Fruit fly (Drosophila melanogaster) whole organism, embryonic: ENCODE data around the gene a10.

Experiments used
- Antp ChIP-seq: fragments of 200-800 bp; sonication (Bioruptor generic); optimal IDR thresholded peaks from 3 replicates; lab custom pipeline; 2016; ENCODE audit warnings: missing biosample characterization, missing genetic modification characterization
- Awh ChIP-seq: fragments of 200-800 bp; sonication (Bioruptor generic); IDR thresholded peaks from 2 replicates; pipeline ENCODE4, ENCODE4 v1.3.6; 2022; ENCODE audit warnings: missing biosample characterization, missing genetic modification characterization
- CG10209 ChIP-seq: fragments of 200-800 bp; sonication (Bioruptor generic); optimal IDR thresholded peaks from 3 replicates; lab custom pipeline; 2017; ENCODE audit warnings: missing biosample characterization, mild to moderate bottlenecking, missing genetic modification characterization, missing genetic modification reagents
- CG14441 ChIP-seq: fragments of 200-800 bp; sonication (Bioruptor generic); IDR thresholded peaks from 2 replicates; pipeline ENCODE4 v1.3.6; 2022; ENCODE audit warnings: missing biosample characterization, missing genetic modification characterization
- CG15479 ChIP-seq: fragments of 200-800 bp; sonication (Bioruptor generic); optimal IDR thresholded peaks from 3 replicates; lab custom pipeline; 2019; ENCODE audit warnings: missing biosample characterization, mild to moderate bottlenecking, missing genetic modification characterization, moderate library complexity
- CG1603 ChIP-seq: fragments of 200-800 bp; sonication (Bioruptor generic); optimal IDR thresholded peaks from 2 replicates; lab custom pipeline; 2019; ENCODE audit warnings: missing biosample characterization, mild to moderate bottlenecking, missing genetic modification characterization, moderate library complexity
- CG16779 ChIP-seq: fragments of 200-800 bp; sonication (Bioruptor generic); IDR thresholded peaks from 2 replicates; pipeline ENCODE4 v1.3.6; 2022; ENCODE audit warnings: missing biosample characterization, missing genetic modification characterization
- CG2129 ChIP-seq: fragments of 200-800 bp; sonication (Bioruptor generic); IDR thresholded peaks from 2 replicates; pipeline ENCODE4 v1.3.6; 2022; ENCODE audit warnings: missing biosample characterization, missing genetic modification characterization; ENCODE audit not compliant: partially characterized antibody
- CG2875 ChIP-seq: fragments of 200-800 bp; sonication (Bioruptor generic); optimal IDR thresholded peaks from 2 replicates; lab custom pipeline; 2017; ENCODE audit warnings: missing biosample characterization, mild to moderate bottlenecking, missing genetic modification characterization, missing genetic modification reagents
- CG30403 ChIP-seq: fragments of 200-800 bp; sonication (Bioruptor generic); optimal IDR thresholded peaks from 3 replicates; lab custom pipeline; 2016; ENCODE audit warnings: missing biosample characterization, missing genetic modification characterization
- CG31388 ChIP-seq: fragments of 200-800 bp; sonication (Bioruptor generic); optimal IDR thresholded peaks from 2 replicates; lab custom pipeline; 2016; ENCODE audit warnings: missing biosample characterization, missing genetic modification characterization
- CG3407 ChIP-seq: fragments of 200-800 bp; sonication (Bioruptor generic); optimal IDR thresholded peaks from 2 replicates; lab custom pipeline; 2018; ENCODE audit warnings: missing biosample characterization, mild to moderate bottlenecking, missing genetic modification characterization
- CG3838 ChIP-seq: fragments of 200-800 bp; sonication (Bioruptor generic); optimal IDR thresholded peaks from 3 replicates; lab custom pipeline; 2016; ENCODE audit warnings: missing biosample characterization, missing genetic modification characterization
- CG4282 ChIP-seq: fragments of 200-800 bp; sonication (Bioruptor generic); optimal IDR thresholded peaks from 2 replicates; lab custom pipeline; 2016; ENCODE audit warnings: missing biosample characterization, missing genetic modification characterization
- CG4360 ChIP-seq: fragments of 200-800 bp; sonication (Bioruptor generic); IDR thresholded peaks from 2 replicates; pipeline ENCODE4 v1.3.6; 2022; ENCODE audit warnings: missing biosample characterization, missing genetic modification characterization
- CG7745 ChIP-seq: fragments of 200-800 bp; sonication (Bioruptor generic); optimal IDR thresholded peaks from 2 replicates; lab custom pipeline; 2018; ENCODE audit warnings: missing biosample characterization, mild to moderate bottlenecking, missing genetic modification characterization, moderate library complexity
- CG9876 ChIP-seq: fragments of 200-800 bp; sonication (Bioruptor generic); optimal IDR thresholded peaks from 2 replicates; lab custom pipeline; 2016; ENCODE audit warnings: missing biosample characterization, missing genetic modification characterization
- CHES-1-like ChIP-seq: fragments of 200-800 bp; sonication (Bioruptor generic); optimal IDR thresholded peaks from 2 replicates; lab custom pipeline; 2016; ENCODE audit warnings: missing biosample characterization, missing genetic modification characterization
- CTCF ChIP-seq: fragments of 200-800 bp; sonication (Bioruptor generic); optimal IDR thresholded peaks from 2 replicates; lab custom pipeline; 2017; ENCODE audit warnings: missing biosample characterization, mild to moderate bottlenecking, missing genetic modification characterization, moderate library complexity
- Chrac-16 ChIP-seq: fragments of 200-800 bp; sonication (Bioruptor generic); optimal IDR thresholded peaks from 3 replicates; lab custom pipeline; 2016; ENCODE audit warnings: missing biosample characterization, missing genetic modification characterization
- Dek ChIP-seq: fragments of 200-800 bp; sonication (Bioruptor generic); optimal IDR thresholded peaks from 3 replicates; lab custom pipeline; 2019; ENCODE audit warnings: missing biosample characterization, mild to moderate bottlenecking, missing genetic modification characterization, moderate library complexity
- Doc2 ChIP-seq: fragments of 200-800 bp; sonication (Bioruptor generic); IDR thresholded peaks from 2 replicates; pipeline ENCODE4 v1.3.6; 2022; ENCODE audit warnings: missing biosample characterization, missing genetic modification characterization
- Gsc ChIP-seq: fragments of 200-800 bp; sonication (Bioruptor generic); IDR thresholded peaks from 2 replicates; pipeline ENCODE4 v1.3.6; 2022; ENCODE audit warnings: missing biosample characterization, missing genetic modification characterization
- HLH4C ChIP-seq: fragments of 200-800 bp; sonication (Bioruptor generic); IDR thresholded peaks from 3 replicates; pipeline ENCODE4 v1.3.6; 2022; ENCODE audit warnings: missing biosample characterization, missing genetic modification characterization; ENCODE audit not compliant: partially characterized antibody
- Hmr ChIP-seq: fragments of 200-800 bp; sonication (Bioruptor generic); optimal IDR thresholded peaks from 3 replicates; lab custom pipeline; 2017; ENCODE audit warnings: mild to moderate bottlenecking, missing biosample characterization, missing genetic modification reagents, missing genetic modification characterization
- Mrtf ChIP-seq: fragments of 200-800 bp; sonication (Bioruptor generic); IDR thresholded peaks from 3 replicates; pipeline ENCODE4 v1.3.6; 2022; ENCODE audit warnings: missing biosample characterization, missing genetic modification characterization
- Spps ChIP-seq: fragments of 200-800 bp; sonication (Bioruptor generic); optimal IDR thresholded peaks from 2 replicates; lab custom pipeline; 2018; ENCODE audit warnings: missing biosample characterization, mild to moderate bottlenecking, missing genetic modification characterization
- Ssrp ChIP-seq: fragments of 200-800 bp; sonication (Bioruptor generic); optimal IDR thresholded peaks from 2 replicates; lab custom pipeline; 2018; ENCODE audit warnings: missing biosample characterization, mild to moderate bottlenecking, missing genetic modification characterization, moderate library complexity
- Xbp1 ChIP-seq: fragments of 200-800 bp; sonication (Bioruptor generic); optimal IDR thresholded peaks from 3 replicates; lab custom pipeline; 2016; ENCODE audit warnings: missing biosample characterization, mild to moderate bottlenecking, missing genetic modification characterization
- YL-1 ChIP-seq: fragments of 200-800 bp; sonication (Bioruptor generic); optimal IDR thresholded peaks from 3 replicates; lab custom pipeline; 2017; ENCODE audit warnings: missing biosample characterization, mild to moderate bottlenecking, missing genetic modification characterization
- abd-A ChIP-seq: fragments of 200-800 bp; sonication (Bioruptor generic); optimal IDR thresholded peaks from 3 replicates; lab custom pipeline; 2019; ENCODE audit warnings: missing biosample characterization, mild to moderate bottlenecking, missing genetic modification characterization, moderate library complexity
- crc ChIP-seq: fragments of 200-800 bp; sonication (Bioruptor generic); optimal IDR thresholded peaks from 2 replicates; lab custom pipeline; 2016; ENCODE audit warnings: missing biosample characterization, missing genetic modification characterization
- croc ChIP-seq: fragments of 200-800 bp; sonication (Bioruptor generic); conservative IDR thresholded peaks from 3 replicates; pipeline ENCODE4 v1.3.6; 2022; ENCODE audit warnings: missing biosample characterization, missing genetic modification characterization
- crp ChIP-seq, 2 experiments: fragments of 200-800 bp; sonication (Bioruptor generic); optimal IDR thresholded peaks; 2 replicates in 1 of 2; 3 replicates in 1 of 2; lab custom pipeline; 2017; ENCODE audit warnings: missing biosample characterization in 2 of 2, missing genetic modification characterization in 2 of 2, mild to moderate bottlenecking in 1 of 2, moderate library complexity in 1 of 2
- dmrt11E ChIP-seq: fragments of 200-800 bp; sonication (Bioruptor generic); optimal IDR thresholded peaks from 3 replicates; lab custom pipeline; 2018; ENCODE audit warnings: missing biosample characterization, mild to moderate bottlenecking, missing genetic modification characterization, moderate library complexity
- ems ChIP-seq: fragments of 200-800 bp; sonication (Bioruptor generic); optimal IDR thresholded peaks from 3 replicates; lab custom pipeline; 2016; ENCODE audit warnings: missing biosample characterization, missing genetic modification characterization
- eyg ChIP-seq: fragments of 200-800 bp; sonication (Bioruptor generic); optimal IDR thresholded peaks from 3 replicates; lab custom pipeline; 2016; ENCODE audit warnings: missing biosample characterization, missing genetic modification characterization
- fd3F ChIP-seq: fragments of 200-800 bp; sonication (Bioruptor generic); optimal IDR thresholded peaks from 2 replicates; lab custom pipeline; 2018; ENCODE audit warnings: missing biosample characterization, mild to moderate bottlenecking, missing genetic modification characterization, moderate library complexity
- fru ChIP-seq: fragments of >200 bp; optimal IDR thresholded peaks from 2 replicates; lab custom pipeline; 2017
- jumu ChIP-seq: fragments of 200-800 bp; sonication (Bioruptor generic); optimal IDR thresholded peaks from 3 replicates; lab custom pipeline; 2016; ENCODE audit warnings: missing biosample characterization, missing genetic modification characterization
- kah ChIP-seq: fragments of 200-800 bp; sonication (Bioruptor generic); optimal IDR thresholded peaks from 2 replicates; lab custom pipeline; 2018; ENCODE audit warnings: missing biosample characterization, mild to moderate bottlenecking, missing genetic modification characterization
- lmd ChIP-seq: fragments of 200-800 bp; sonication (Bioruptor generic); IDR thresholded peaks from 2 replicates; pipeline ENCODE4 v1.3.6; 2022; ENCODE audit warnings: missing biosample characterization, missing genetic modification characterization
- lov ChIP-seq, 2 experiments: fragments of 200-800 bp in 1 of 2; fragments of >200 bp in 1 of 2; sonication (Bioruptor generic) in 1 of 2; IDR thresholded peaks in 1 of 2; optimal IDR thresholded peaks in 1 of 2; 2 replicates in 1 of 2; 3 replicates in 1 of 2; pipeline versions ENCODE4 v1.3.6 to Lab custom; 2017 to 2022; ENCODE audit warnings: missing biosample characterization in 1 of 2, missing genetic modification characterization in 1 of 2
- oc ChIP-seq: fragments of 200-800 bp; sonication (Bioruptor generic); optimal IDR thresholded peaks from 2 replicates; lab custom pipeline; 2018; ENCODE audit warnings: missing biosample characterization, mild to moderate bottlenecking, missing genetic modification characterization, moderate library complexity
- onecut ChIP-seq: fragments of 200-800 bp; sonication (Bioruptor generic); IDR thresholded peaks from 2 replicates; pipeline ENCODE4 v1.3.6; 2022; ENCODE audit warnings: missing biosample characterization, missing genetic modification characterization
- pan ChIP-seq, 4 experiments: fragments of >200 bp in 3 of 4; fragments of 200-800 bp in 1 of 4; sonication (Bioruptor generic) in 1 of 4; optimal IDR thresholded peaks in 3 of 4; IDR thresholded peaks in 1 of 4; 2 replicates each; pipeline versions ENCODE4 v1.3.6 to Lab custom; 2017 to 2022; ENCODE audit warnings: missing biosample characterization in 2 of 4, missing genetic modification characterization in 2 of 4, mixed read lengths in 1 of 4
- sima ChIP-seq: fragments of 200-800 bp; sonication (Bioruptor generic); optimal IDR thresholded peaks from 2 replicates; lab custom pipeline; 2016; ENCODE audit warnings: missing biosample characterization, missing genetic modification characterization
- tll ChIP-seq, 2 experiments: fragments of 200-800 bp in 1 of 2; fragments of >200 bp in 1 of 2; sonication (Bioruptor generic) in 1 of 2; optimal IDR thresholded peaks; 2 replicates each; lab custom pipeline; 2017 to 2019; ENCODE audit warnings: missing biosample characterization in 2 of 2, missing genetic modification characterization in 2 of 2, mild to moderate bottlenecking in 1 of 2, moderate library complexity in 1 of 2
- z ChIP-seq: fragments of 200-800 bp; sonication (Bioruptor generic); IDR thresholded peaks from 3 replicates; pipeline ENCODE4 v1.3.6; 2022; ENCODE audit warnings: missing biosample characterization, missing genetic modification characterization

Gene a10

DNA sequence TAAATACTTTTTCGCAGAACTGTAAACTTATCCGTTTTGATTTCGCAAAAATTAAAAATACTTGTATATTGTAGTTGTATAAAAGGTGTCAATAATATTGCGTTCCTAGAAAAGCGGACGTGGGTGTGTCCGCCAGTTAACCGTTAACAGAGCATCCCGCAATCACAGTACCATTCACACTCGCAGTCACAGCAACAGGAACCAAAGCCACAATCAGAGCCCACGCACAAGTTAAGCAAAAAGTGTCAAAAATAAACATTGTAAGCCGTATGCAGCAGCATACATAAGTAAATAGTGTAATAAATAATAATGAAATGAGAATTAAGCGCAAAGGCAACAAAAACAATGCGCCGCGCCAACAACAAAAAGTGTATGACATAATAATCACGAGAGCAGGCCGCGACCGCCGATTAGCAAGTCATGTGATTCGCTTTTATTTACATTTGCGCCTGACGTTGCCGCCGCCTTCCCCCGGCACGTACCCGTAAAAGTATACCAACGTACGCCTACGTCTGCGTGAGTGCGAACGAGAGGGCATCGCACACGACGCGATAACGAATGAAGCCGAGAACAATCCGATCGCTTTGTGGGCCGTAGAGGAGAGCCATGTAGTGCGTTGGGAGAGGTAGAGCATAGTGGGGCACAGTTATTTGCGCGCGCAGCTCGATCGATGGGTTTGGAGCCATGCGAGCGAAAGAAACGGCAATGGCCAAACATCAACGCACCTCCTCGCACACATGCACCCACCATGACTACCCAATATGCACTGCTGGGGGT lies 13.6 kb downstream of the a10 start (continued):
- TF ChIP-seq Antp (no peak), CTCF (GFP tag; lab: Kevin White, UChicago) (no peak), CHES-1-like (no peak), croc (no peak), Hmr (GFP tag; lab: Kevin White, UChicago) (peak; percentile 50), eyg (no peak), dmrt11E (no peak), CG4282 (GFP tag; lab: Kevin White, UChicago) (no peak), Chrac-16 (GFP tag; lab: Kevin White, UChicago) (no peak), CG3407 (GFP tag; lab: Kevin White, UChicago) (no peak), Spps (tag; lab: Kevin White, UChicago) (no peak), abd-A (peak; percentile 95), CG3838 (GFP tag; lab: Kevin White, UChicago) (no peak), crp (GFP tag; optimal IDR thresholded peaks at IDR 0.05; lab: Kevin White, UChicago) (no peak), Awh (GFP tag; lab: Robert Waterston, UW) (0 out of 2 replicates have a peak, but pooled peaks have one; percentile 26), Ssrp (tag; lab: Kevin White, UChicago) (peak; percentile 52), CG1603 (tag; lab: Kevin White, UChicago) (peak; percentile 34), HLH4C (GFP tag; lab: Robert Waterston, UW) (no peak), fru (lab: Kevin White, UChicago) (no peak), Gsc (GFP tag; lab: Robert Waterston, UW) (no peak), CG2875 (no peak), CG2129 (GFP tag; lab: Robert Waterston, UW) (no peak), CG15479 (GFP tag; lab: Kevin White, UChicago) (peak; percentile 64), lmd (GFP tag; lab: Robert Waterston, UW) (peak; percentile 36; the same call in 1 of the 2 replicates), kah (no peak), Dek (no peak), ems (GFP tag; lab: Kevin White, UChicago) (no peak), jumu (no peak), YL-1 (GFP tag; lab: Kevin White, UChicago) (no peak), CG16779 (GFP tag; lab: Robert Waterston, UW) (0 out of 2 replicates have a peak, but pooled peaks have one; percentile 20), CG9876 (no peak), CG4360 (GFP tag; lab: Robert Waterston, UW) (peak; percentile 68), CG7745 (no peak), z (GFP tag; lab: Robert Waterston, UW) (no peak), oc (tag; lab: Kevin White, UChicago) (peak; percentile 51), pan (optimal IDR thresholded peaks at IDR 0.05; lab: Kevin White, UChicago) (no peak), pan (GFP tag; optimal IDR thresholded peaks at IDR 0.05 in 1 of 2, IDR thresholded peaks at IDR 0.05 in 1 of 2) (peak in 1 of 2 experiments; percentile 25), crc (GFP tag; lab: Kevin White, UChicago) (no peak), lov (optimal IDR thresholded peaks at IDR 0.05; lab: Kevin White, UChicago) (no peak), lov (GFP tag; IDR thresholded peaks at IDR 0.05; lab: Robert Waterston, UW) (no peak), CG10209 (GFP tag; lab: Kevin White, UChicago) (peak; percentile 54), CG30403 (GFP tag; lab: Kevin White, UChicago) (peak; percentile 48), sima (GFP tag; lab: Kevin White, UChicago) (no peak), tll (GFP tag; optimal IDR thresholded peaks at IDR 0.05; lab: Kevin White, UChicago) (peak in 1 of 2 experiments; percentile 60), onecut (GFP tag; lab: Robert Waterston, UW) (peak; percentile 33), Mrtf (GFP tag; lab: Robert Waterston, UW) (0 out of 3 replicates have a peak, but pooled peaks have one; percentile 18), fd3F (GFP tag; lab: Kevin White, UChicago) (no peak), Doc2 (GFP tag; lab: Robert Waterston, UW) (no peak), CG31388 (no peak), Xbp1 (GFP tag; lab: Kevin White, UChicago) (no peak), CG14441 (GFP tag; lab: Robert Waterston, UW) (peak; percentile 36)
